Fruit fly (Drosophila melanogaster) whole organism, pupa: ENCODE results near the gene dome.
A peak's percentile ranks its signal among the peaks of the same experiment; 100 is the strongest.

ENCODE experiments used
- CG10348 ChIP-seq: fragments of 200-800 bp; sonication (Bioruptor generic); IDR thresholded peaks from 2 replicates; pipeline ENCODE4 v1.3.6; 2022; ENCODE audit warnings: missing biosample characterization, missing genetic modification characterization
- CG14655 ChIP-seq: fragments of 200-800 bp; sonication (Bioruptor generic); optimal IDR thresholded peaks from 3 replicates; lab custom pipeline; 2017; ENCODE audit warnings: mild to moderate bottlenecking, missing biosample characterization, missing genetic modification reagents, missing genetic modification characterization
- CG32121 ChIP-seq: fragments of 200-800 bp; sonication (Bioruptor generic); IDR thresholded peaks from 2 replicates; pipeline ENCODE4 v1.3.6; 2022; ENCODE audit warnings: missing biosample characterization, missing genetic modification characterization
- CG8159 ChIP-seq: fragments of 200-800 bp; sonication (Bioruptor generic); optimal IDR thresholded peaks from 3 replicates; lab custom pipeline; 2018; ENCODE audit warnings: missing biosample characterization, mild to moderate bottlenecking, missing genetic modification characterization, moderate library complexity
- CG9948 ChIP-seq: fragments of 200-800 bp; sonication (Bioruptor generic); optimal IDR thresholded peaks from 2 replicates; lab custom pipeline; 2018; ENCODE audit warnings: missing biosample characterization, mild to moderate bottlenecking, missing genetic modification characterization, moderate library complexity
- EcR ChIP-seq: fragments of 200-800 bp; sonication (Bioruptor generic); optimal IDR thresholded peaks from 3 replicates; lab custom pipeline; 2019; ENCODE audit warnings: missing biosample characterization, missing genetic modification characterization, mild to moderate bottlenecking, moderate library complexity, missing genetic modification reagents
- Pif1A ChIP-seq: fragments of 200-800 bp; sonication (Bioruptor generic); optimal IDR thresholded peaks from 3 replicates; lab custom pipeline; 2016; ENCODE audit warnings: missing biosample characterization, missing genetic modification characterization
- Pif1B ChIP-seq: fragments of 200-800 bp; sonication (Bioruptor generic); optimal IDR thresholded peaks from 3 replicates; lab custom pipeline; 2016; ENCODE audit warnings: missing biosample characterization, missing genetic modification characterization
- Snoo ChIP-seq: fragments of 200-800 bp; sonication (Bioruptor generic); optimal IDR thresholded peaks from 3 replicates; lab custom pipeline; 2017; ENCODE audit warnings: missing biosample characterization, mild to moderate bottlenecking, missing genetic modification characterization, inconsistent platforms
- rn ChIP-seq: fragments of 200-800 bp; sonication (Bioruptor generic); IDR thresholded peaks from 2 replicates; pipeline ENCODE4 v1.3.6; 2022; ENCODE audit warnings: missing biosample characterization, missing genetic modification characterization

dm6 chrX:19692951-19693698 lies 9.8 kb upstream of the dome start, which contains the start of gene Mer:
- TF ChIP-seq CG8159 (peak; percentile 82), CG9948 (tag; lab: Kevin White, UChicago) (peak; percentile 76), CG32121 (GFP tag; lab: Robert Waterston, UW) (peak; percentile 87), Snoo (peak; percentile 88), EcR (GFP tag; lab: Kevin White, UChicago) (no peak), CG14655 (GFP tag; lab: Kevin White, UChicago) (no peak), Pif1A (GFP tag; lab: Kevin White, UChicago) (no peak), CG10348 (GFP tag; lab: Robert Waterston, UW) (no peak), rn (peak; percentile 66; the same call in 1 of the 2 replicates), Pif1B (GFP tag; lab: Kevin White, UChicago) (no peak)
